Worm (Caenorhabditis elegans): ENCODE results near the gene nas-33.

DNA sequence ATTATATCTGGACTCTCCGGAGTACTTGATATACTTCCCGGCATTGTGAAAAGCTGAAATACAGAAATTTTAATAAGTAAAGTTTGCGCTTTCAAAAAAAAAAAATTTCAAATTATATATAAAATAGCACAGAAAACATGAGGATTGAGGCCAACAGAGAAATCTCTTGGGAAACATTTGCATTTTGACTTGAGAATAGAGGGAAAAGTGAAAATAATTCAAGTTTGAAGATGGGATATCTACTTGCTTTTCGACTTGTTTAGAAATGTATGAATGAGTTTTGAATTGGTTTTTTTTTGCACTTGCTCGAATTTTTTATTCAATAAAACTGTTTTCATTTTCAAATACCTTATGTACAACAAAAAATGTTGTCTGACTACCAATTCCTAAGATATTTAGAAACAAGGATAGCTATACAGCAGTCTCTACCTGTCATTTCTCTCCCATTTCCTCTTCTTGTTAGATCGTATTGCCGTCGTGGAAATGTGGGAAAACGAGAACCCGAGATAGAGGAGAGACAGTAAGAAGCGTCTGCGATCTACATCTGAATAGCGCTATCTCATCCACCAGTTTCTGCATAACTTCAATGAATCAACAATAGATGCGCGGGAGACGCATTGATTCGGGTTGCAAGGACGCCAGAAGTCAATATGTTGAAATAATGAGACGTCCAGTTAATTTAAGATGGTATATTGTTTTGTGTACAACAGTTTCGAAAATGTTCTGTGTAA lies 38.5 kb downstream of the nas-33 start, which contains the start of gene T22E5.6:
- TF ChIP-seq hpl-2 (GFP tag; optimal IDR thresholded peaks at IDR 0.05) (no peak), nhr-11 (tag; optimal IDR thresholded peaks at IDR 0.05) (no peak), ztf-11 (tag; optimal IDR thresholded peaks at IDR 0.05) (no peak)
